Fruit fly (Drosophila melanogaster) whole organism, larva: ENCODE results near the gene Art8.

Experiments used
- noc ChIP-seq: fragments of 200-800 bp; sonication (Bioruptor generic); optimal IDR thresholded peaks from 3 replicates; lab custom pipeline; 2019; ENCODE audit warnings: missing biosample characterization, mild to moderate bottlenecking, missing genetic modification characterization, moderate library complexity

The Art8 gene

dm6 chr2L:11004674-11005045 is 6.2 kb downstream of the Art8 start, which contains the start of gene Nup154:
Gene Nup154 (plus strand): TSS chr2L:11004820.
- TF ChIP-seq noc (tag; lab: Kevin White, UChicago): no peak

- no peak for TF ChIP-seq noc (tag; lab: Kevin White, UChicago)
Observed at dm6 chr2L:11003925-11004673, 6.8 kb downstream of the Art8 start, which contains the start of gene RpL9. Gene RpL9 (minus strand): TSS chr2L:11004189.

- TF ChIP-seq noc (tag; lab: Kevin White, UChicago): no peak
Observed at dm6 chr2L:11001376-11002122, 9.3 kb downstream of the Art8 start, which contains the start of the genes aub and lectin-33A. Gene aub (minus strand): TSS chr2L:11001476. Gene lectin-33A (plus strand): TSS chr2L:11002072.

- no peak for TF ChIP-seq noc (tag; lab: Kevin White, UChicago)
Observed at dm6 chr2L:10989162-10989561, 21.7 kb downstream of the Art8 start, which contains the start of gene TTLL4A. Gene TTLL4A (plus strand): TSS chr2L:10989401.

dm6 chr2L:10988026-10988425 is 22.9 kb downstream of the Art8 start:
- TF ChIP-seq noc (tag; lab: Kevin White, UChicago): no peak

- no peak for TF ChIP-seq noc (tag; lab: Kevin White, UChicago)
Observed at dm6 chr2L:10987370-10987853, 23.5 kb downstream of the Art8 start, which contains the start of the genes piwi and CG12253. Gene piwi (minus strand): TSS chr2L:10987420. Gene CG12253 (plus strand): TSS chr2L:10987806.

dm6 chr2L:10986138-10986537 is 24.7 kb downstream of the Art8 start:
- no peak for TF ChIP-seq noc (tag; lab: Kevin White, UChicago)

dm6 chr2L:10976864-10977586 is 33.9 kb downstream of the Art8 start:
- no peak for TF ChIP-seq noc (tag; lab: Kevin White, UChicago)

dm6 chr2L:10976046-10976863 is 34.6 kb downstream of the Art8 start, which contains the start of the genes ATPsynG and SCAR:
Gene ATPsynG (minus strand): TSS chr2L:10976399.
Gene SCAR (plus strand): TSS chr2L:10976772.
- TF ChIP-seq noc (tag; lab: Kevin White, UChicago): no peak

- TF ChIP-seq noc (tag; lab: Kevin White, UChicago): no peak
Observed at dm6 chr2L:10975193-10975592, 35.7 kb downstream of the Art8 start, which contains the start of gene abo. Gene abo (minus strand): TSS chr2L:10975293.

- no peak for TF ChIP-seq noc (tag; lab: Kevin White, UChicago)
Observed at dm6 chr2L:10974638-10975037, 36.2 kb downstream of the Art8 start.

dm6 chr2L:10972224-10972623 is 38.7 kb downstream of the Art8 start, which contains the start of gene CG16743:
Gene CG16743 (plus strand): TSS chr2L:10972280.
- TF ChIP-seq noc (tag; lab: Kevin White, UChicago): peak; percentile 79

- peak; percentile 72 for TF ChIP-seq noc (tag; lab: Kevin White, UChicago)
Observed at dm6 chr2L:10970134-10970533, 40.8 kb downstream of the Art8 start, which contains the start of the genes Tmem214 and YL-1. Gene Tmem214 (minus strand): TSS chr2L:10970275. Gene YL-1 (plus strand): TSS chr2L:10970443.

dm6 chr2L:10968009-10968383 is 42.9 kb downstream of the Art8 start:
- TF ChIP-seq noc (tag; lab: Kevin White, UChicago): no peak
